Worm (Caenorhabditis elegans) whole organism, dauer: ENCODE data around the gene srbc-7.

Source experiments
- unc-62 ChIP-seq: sonication (generic microtip); optimal IDR thresholded peaks from 2 replicates; lab custom pipeline; 2017; ENCODE audit warnings: missing biosample characterization, missing genetic modification reagents, missing genetic modification characterization

The srbc-7 gene

DNA sequence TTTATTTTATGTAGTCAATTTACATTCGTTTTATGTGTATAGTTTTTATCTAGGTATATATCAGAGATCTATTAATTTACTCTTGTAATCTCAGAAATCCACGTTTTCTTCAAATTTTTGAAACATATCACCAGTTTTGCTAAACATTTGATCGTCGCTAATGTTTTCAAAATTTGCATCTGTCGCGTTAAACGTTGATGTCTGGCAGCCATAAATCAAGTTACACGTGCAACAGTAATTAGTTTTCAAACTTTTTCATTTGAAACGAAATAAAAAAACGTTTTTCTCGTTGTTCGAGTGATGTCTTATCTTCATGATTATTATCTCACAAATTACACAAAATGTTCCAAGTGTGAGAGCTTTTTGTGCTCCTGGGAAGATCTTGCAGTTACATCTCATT lies 10.0 kb upstream of the srbc-7 start, which contains the start of gene srh-79:
TSS of gene srh-79 (plus strand) at position 301 of the 400 bp plus-strand sequence.
- no peak for TF ChIP-seq unc-62

DNA sequence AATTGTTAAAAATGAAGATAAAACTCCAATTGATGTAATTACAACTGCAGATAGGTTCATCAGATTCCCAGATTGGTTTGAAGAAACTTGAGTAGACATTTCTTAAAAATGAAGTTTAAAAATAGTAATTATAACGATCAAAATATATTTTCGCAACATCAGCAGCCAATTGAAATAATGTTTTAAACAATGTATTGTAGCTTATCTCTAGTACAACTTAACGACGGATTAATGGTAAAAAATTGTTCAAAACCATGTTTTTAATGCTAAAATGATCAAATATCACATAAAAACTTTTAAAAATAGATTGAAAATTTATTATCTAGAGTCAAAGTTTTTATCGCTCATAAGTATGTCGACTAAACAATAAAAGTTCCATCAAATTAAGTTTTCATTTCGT lies 7.8 kb upstream of the srbc-7 start, which contains the start of gene srbc-11:
TSS of gene srbc-11 (minus strand) at position 101 of the 400 bp plus-strand sequence.
- no peak for TF ChIP-seq unc-62

DNA sequence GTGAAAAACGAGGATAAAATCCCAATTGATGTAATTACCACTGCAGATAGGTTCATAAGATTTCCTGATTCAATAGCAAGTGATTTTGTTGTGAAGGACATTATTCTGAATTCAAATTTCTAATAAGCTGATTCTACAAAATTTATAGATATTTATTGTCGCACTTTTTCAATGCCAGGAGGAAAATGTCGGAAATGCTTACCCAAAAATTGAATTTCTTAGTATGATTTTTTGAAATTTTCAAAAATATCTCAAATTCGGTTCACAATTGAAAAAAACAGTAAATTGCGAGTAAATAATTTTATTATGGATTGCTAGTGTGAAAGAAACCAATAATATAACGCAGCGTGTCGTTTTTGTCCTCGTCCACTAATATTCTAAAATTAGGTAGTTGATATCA lies 5.5 kb upstream of the srbc-7 start, which contains the start of gene srbc-10:
TSS of gene srbc-10 (minus strand) at position 101 of the 400 bp plus-strand sequence.
- no peak for TF ChIP-seq unc-62

DNA sequence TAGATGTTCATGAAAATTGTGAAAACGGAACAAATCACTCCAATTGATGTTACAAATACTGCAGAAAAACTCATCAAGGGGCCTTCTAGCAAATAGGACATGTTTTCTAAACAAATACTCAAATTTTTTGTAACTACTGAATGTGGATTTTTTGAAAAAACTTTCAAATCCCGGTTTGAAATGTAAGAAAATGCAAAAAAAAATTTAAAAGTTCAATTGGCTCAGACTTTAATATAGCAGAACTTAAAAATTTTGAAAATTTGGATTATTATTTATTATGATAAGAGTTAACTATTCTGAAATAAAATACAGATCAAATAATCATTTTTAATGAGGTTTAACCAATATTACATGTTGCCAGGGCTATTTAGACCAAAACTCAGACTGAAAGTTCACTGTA lies 2.9 kb upstream of the srbc-7 start, which contains the start of gene srbc-9:
TSS of gene srbc-9 (minus strand) at position 101 of the 400 bp plus-strand sequence.
- no peak for TF ChIP-seq unc-62

DNA sequence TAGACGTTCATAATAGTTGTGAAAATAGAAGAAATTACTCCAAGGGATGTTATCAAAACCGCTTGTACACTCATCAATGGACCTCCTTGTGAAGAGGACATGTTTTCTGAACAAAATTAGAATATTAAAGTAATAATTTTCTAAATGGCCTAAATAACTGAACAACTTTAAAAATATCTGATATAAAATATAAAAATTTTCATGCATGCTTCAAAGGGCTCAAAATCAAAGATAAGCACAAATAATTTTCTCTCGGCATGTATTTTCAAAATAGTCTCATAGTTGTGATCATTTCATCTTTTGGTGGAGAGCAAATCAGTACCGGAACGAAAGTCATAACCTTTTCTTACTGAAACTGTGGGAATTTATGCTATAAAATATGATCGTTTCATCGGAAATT lies 2.4 kb downstream of the srbc-7 start, which contains the start of gene srbc-8:
TSS of gene srbc-8 (minus strand) at position 101 of the 400 bp plus-strand sequence.
- TF ChIP-seq unc-62: no peak

DNA sequence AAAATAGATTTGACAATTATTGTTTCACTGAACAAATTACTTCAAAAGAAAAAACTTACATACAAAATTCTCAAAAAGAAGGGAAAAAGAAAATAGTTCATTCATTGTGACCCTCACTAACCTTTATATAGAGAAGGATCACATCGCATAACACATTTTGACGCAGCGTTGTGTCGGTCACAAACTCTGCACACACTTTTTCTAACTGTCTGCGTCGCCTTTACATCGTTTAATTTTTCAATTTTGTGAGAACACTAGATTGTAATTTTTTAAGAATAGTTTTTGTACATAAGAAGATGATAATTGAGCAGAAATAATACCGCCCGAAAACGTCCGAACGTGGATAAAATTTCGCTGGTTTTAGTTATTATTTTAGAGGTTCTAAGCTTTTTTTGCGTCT lies 6.5 kb downstream of the srbc-7 start, which contains the start of gene C18B10.6:
TSS of gene C18B10.6 (minus strand) at position 101 of the 400 bp plus-strand sequence.
- TF ChIP-seq unc-62: no peak

DNA sequence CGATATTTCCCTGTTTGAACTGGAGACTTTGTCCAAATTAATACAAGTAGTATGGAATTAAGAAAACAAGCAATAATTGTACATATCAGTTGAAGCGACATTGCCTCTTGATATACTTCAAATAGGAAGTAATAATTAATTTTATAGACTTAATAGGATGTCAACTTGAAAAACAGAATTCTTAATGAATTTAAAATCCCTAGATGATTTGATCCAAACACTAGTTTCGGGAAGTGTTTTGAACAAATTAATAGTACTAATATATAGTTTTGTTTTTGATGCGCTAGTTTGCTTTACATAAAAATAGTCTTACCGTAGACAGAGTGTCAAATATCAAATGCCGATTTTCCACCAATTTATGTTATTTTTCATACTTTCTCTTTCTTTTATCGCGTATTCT lies 9.0 kb downstream of the srbc-7 start, which contains the start of gene str-190:
TSS of gene str-190 (minus strand) at position 101 of the 400 bp plus-strand sequence.
- TF ChIP-seq unc-62: no peak

DNA sequence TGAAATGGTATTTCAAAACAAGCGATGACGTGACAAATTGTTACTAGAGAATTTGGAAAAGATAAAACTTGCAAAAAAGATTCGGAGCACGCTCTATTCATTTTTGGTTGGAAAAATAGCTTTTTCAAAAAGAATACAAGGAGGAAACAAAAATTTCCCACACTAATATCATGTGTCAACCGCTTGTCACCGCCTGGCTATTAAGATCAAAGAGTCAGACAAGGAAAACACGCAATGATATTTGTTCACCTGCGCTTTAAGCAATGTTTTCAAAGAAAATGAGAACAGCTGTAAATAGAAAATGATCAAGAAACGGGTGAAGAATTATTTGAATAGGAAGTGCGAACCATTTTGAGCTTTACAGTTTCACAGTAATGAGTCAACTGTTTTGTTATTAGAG lies 10.7 kb downstream of the srbc-7 start, which contains the start of gene srh-125:
TSS of gene srh-125 (minus strand) at position 101 of the 400 bp plus-strand sequence.
- TF ChIP-seq unc-62: no peak

DNA sequence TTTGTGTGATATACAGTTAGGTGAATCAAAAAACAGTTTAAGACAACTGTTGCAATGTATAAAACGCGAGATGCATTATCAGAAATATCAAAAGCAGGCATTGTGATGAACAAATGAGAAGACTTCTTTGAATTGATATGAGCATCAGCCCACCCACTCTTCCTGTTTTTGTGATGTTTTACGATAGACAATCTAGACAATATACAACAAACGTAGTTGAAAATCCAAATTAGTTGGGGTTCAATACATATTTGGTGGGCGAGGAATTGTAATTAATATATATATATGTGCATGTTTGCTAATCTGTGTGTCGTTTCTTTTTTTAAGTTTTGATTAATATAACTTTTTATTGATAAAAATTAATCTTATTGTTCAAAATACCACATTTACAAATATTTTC lies 14.6 kb downstream of the srbc-7 start, which contains the start of gene str-28:
TSS of gene str-28 (minus strand) at position 101 of the 400 bp plus-strand sequence.
- TF ChIP-seq unc-62: no peak

DNA sequence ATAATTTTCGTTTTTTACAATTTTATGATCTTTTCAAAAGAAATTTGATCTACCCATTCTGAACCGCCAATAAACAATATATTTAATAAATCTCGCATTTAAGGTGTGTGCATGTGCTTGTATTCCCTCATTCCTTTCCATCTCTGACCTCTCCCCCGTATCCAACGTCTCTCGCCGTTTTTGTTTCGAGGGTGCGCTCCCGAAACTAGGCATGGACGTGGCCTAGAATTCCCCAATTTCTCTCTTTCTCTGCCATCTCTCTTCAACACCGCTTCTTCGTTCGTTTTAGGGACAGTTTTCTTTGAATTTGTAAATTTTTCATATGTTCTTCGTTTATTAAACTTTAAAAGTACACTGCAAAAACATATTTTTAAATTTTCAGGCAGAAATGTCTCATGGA lies 21.9 kb downstream of the srbc-7 start, which contains the start of gene F25E5.1:
TSS of gene F25E5.1 (plus strand) at position 376 of the 400 bp plus-strand sequence.
- TF ChIP-seq unc-62: no peak

DNA sequence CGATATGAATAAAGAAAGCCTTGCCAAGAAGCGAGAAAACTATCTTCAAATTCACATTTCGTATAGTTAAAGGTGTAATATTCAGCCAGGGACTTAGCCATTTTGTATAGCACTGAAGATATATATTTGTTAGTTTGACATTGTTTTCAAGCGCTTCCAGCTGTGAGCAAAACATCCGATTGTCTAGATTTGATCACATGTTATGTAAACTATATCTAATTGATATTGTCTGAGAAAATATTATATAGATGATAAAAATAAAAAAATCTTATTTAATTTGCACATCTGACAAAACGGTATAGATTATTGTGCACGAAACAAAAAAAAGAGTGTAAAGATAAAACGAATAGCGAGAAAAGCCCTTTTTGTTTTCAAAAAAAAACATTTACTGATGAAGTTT lies 22.7 kb downstream of the srbc-7 start, which contains the start of gene srh-89:
TSS of gene srh-89 (minus strand) at position 101 of the 400 bp plus-strand sequence.
- no peak for TF ChIP-seq unc-62

DNA sequence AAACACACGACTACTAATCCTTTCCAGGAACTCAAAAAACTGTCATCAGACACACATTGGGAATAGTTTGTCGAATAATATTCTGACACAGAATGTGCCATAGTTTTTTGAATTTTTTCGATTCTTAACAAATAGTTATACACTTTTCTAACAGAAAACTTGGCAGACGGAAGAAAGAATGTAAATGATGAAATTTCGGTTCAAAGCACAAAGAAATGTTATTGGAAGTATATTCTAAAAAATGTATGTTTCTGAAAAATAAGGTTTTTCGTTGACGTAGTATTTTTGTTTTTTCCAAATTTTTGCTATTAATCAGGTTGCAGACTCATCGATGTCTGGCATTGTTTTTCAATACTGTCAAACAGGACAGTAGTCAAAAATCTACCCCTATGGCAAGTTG lies 26.5 kb downstream of the srbc-7 start, which contains the start of gene srh-92:
TSS of gene srh-92 (minus strand) at position 101 of the 400 bp plus-strand sequence.
- no peak for TF ChIP-seq unc-62

DNA sequence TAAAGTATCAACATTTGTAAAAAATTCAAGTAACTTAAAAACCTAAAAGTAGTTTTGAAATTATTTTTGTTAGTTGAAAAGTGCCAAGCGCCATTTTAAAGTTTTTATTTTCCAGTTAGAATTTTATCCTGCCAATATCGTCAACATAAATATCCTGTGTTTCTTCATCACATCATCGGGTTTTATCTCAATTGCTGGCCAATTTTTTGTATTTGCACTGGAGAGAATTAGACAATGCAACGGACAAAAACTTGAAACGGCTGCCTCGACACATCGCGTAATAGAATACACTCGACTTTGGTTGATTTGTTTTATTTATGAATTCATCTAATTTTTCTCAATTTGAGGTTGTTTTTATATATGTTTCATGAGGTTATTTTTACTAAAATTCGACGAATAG lies 32.4 kb downstream of the srbc-7 start, which contains the start of gene F25E5.2:
TSS of gene F25E5.2 (plus strand) at position 301 of the 400 bp plus-strand sequence.
- no peak for TF ChIP-seq unc-62

DNA sequence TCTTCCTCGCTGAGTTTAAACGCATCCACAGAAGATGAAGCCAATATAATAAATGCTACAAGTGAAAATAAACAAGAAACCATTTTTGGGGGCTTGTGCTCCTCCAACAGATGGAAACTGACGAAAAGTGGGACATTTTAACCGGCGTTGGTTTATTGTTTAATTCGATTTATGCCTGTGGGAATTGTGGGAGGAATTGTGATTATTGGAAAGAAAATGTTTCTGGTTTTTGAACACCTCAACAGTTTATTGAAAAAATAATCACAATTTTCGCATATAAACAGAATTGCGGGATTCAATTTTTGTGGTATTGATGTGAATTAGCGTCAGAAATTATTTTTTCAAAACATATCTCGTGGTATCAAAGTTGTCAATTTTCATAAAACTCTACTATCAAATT lies 33.2 kb downstream of the srbc-7 start, which contains the start of gene try-8:
TSS of gene try-8 (minus strand) at position 101 of the 400 bp plus-strand sequence.
- TF ChIP-seq unc-62: no peak

DNA sequence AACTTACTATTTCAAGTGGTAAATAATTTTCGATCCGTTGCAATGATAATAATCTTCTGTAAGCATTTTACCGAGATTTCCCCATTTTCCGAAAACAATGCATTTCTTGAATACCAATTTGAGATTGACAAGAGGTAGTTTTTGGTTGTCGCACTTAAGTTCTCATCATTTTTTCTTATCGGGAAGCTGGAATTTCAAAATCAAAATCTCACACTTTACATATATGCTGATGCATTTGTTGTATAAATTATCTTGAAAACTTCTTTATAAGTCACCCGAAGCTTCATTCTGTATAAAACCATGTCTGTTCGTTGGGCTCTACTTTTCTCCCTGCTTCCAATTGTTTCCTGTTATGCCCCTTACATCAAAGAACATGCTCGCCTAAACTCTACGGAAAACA lies 36.0 kb downstream of the srbc-7 start, which contains the start of gene try-11:
TSS of gene try-11 (plus strand) at position 301 of the 400 bp plus-strand sequence.
- TF ChIP-seq unc-62: no peak

DNA sequence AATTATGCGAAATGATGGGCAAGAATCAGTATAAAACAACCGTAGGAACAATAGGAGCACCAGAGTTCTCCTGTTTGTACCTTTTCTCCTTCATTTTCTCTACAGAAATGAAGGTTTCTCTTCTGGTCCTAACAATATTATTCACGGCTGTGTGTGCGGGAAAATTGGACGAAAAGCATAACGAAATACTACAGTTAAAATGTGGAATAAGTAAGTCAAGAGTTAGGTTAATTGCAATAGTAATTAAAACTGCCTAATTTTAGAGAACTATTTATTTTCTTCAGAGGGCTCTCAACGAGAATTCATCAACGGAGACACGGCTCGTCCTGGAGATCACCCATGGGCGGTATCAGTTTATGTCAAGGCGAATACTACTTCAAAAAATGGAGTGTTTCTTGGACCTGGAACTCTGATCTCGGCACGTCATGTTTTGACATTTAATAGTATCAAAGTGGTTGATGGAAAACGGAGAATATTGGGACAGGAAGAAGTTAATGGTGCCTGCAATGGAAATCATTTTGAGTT lies 38.1 kb downstream of the srbc-7 start, which contains the start of gene try-12:
TSS of gene try-12 (plus strand) at position 51 of the 525 bp plus-strand sequence.
- TF ChIP-seq unc-62: no peak

DNA sequence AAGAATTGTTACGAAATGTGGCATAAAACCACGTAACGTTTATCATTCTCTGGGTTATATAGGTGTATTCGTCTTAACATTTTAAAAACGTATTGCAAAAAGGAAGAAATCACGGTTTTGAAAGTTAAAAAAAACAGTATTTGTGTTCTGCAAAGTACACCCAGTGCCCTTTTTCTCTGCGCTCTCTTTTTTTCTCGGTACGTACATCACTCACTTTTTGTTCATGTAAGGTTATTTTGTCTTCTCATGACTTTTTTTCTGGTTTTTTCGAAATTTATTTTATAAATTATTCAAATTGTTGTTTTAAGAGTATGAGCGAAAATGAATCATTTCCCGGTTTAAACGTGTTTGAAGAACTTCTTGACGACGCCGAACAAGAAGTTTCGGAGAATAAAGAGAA lies 40.5 kb downstream of the srbc-7 start, which contains the start of gene F25E5.5:
TSS of gene F25E5.5 (plus strand) at position 301 of the 400 bp plus-strand sequence.
- no peak for TF ChIP-seq unc-62
